Worm (Caenorhabditis elegans): ENCODE data around the gene C46F11.5.

ce11 chrIII:3679083-3679482 lies 21.7 kb upstream of the C46F11.5 start:
- TF ChIP-seq W03F9.2 (tag; optimal IDR thresholded peaks at IDR 0.05), result no peak
- no peak for TF ChIP-seq him-1 (tag; optimal IDR thresholded peaks at IDR 0.05)

Measured in whole organism, L4/young adult.